Worm (Caenorhabditis elegans) whole organism, L3 larva: ENCODE measurements around the gene Y17G9B.8.

ENCODE experiments used
- R02D3.7 ChIP-seq: fragments of 150-350 bp; optimal IDR thresholded peaks from 2 replicates; lab custom pipeline; 2014; ENCODE audit warnings: missing biosample characterization, missing genetic modification characterization
- ZK546.5 ChIP-seq: sonication (generic microtip); optimal IDR thresholded peaks from 2 replicates; lab custom pipeline; 2017; ENCODE audit warnings: missing biosample characterization, missing genetic modification characterization
- aly-2 ChIP-seq: fragments of 150-350 bp; optimal IDR thresholded peaks from 2 replicates; lab custom pipeline; 2014; ENCODE audit warnings: missing biosample characterization, missing genetic modification characterization
- ama-1 ChIP-seq: fragments of 150-350 bp; optimal IDR thresholded peaks from 2 replicates; lab custom pipeline; 2018
- ceh-16 ChIP-seq: sonication (generic microtip); optimal IDR thresholded peaks from 2 replicates; lab custom pipeline; 2017; ENCODE audit warnings: missing biosample characterization, missing genetic modification characterization
- ceh-28 ChIP-seq: fragments of 150-350 bp; optimal IDR thresholded peaks from 2 replicates; lab custom pipeline; 2014; ENCODE audit warnings: missing biosample characterization, missing genetic modification reagents, missing genetic modification characterization
- ceh-82 ChIP-seq: fragments of 150-350 bp; optimal IDR thresholded peaks from 2 replicates; lab custom pipeline; 2014; ENCODE audit warnings: missing biosample characterization, missing genetic modification characterization
- ceh-9 ChIP-seq: sonication (generic microtip); optimal IDR thresholded peaks from 2 replicates; lab custom pipeline; 2018; ENCODE audit warnings: missing biosample characterization, missing genetic modification characterization
- daf-12 ChIP-seq: fragments of 150-350 bp; optimal IDR thresholded peaks from 2 replicates; lab custom pipeline; 2014; ENCODE audit warnings: missing biosample characterization, missing genetic modification reagents, missing genetic modification characterization
- egl-27 ChIP-seq: sonication (generic microtip); optimal IDR thresholded peaks from 4 replicates; lab custom pipeline; 2017; ENCODE audit warnings: missing biosample characterization, missing genetic modification reagents, missing genetic modification characterization
- egl-5 ChIP-seq: fragments of 150-350 bp; optimal IDR thresholded peaks from 2 replicates; lab custom pipeline; 2017; ENCODE audit warnings: missing biosample characterization, missing genetic modification reagents, missing genetic modification characterization, inconsistent platforms
- elt-1 ChIP-seq: fragments of 150-350 bp; optimal IDR thresholded peaks from 2 replicates; lab custom pipeline; 2014; ENCODE audit warnings: missing biosample characterization, missing genetic modification characterization
- elt-2 ChIP-seq: sonication (generic microtip); optimal IDR thresholded peaks from 2 replicates; lab custom pipeline; 2016; ENCODE audit warnings: missing genetic modification reagents, mild to moderate bottlenecking, missing genetic modification characterization, missing compliant biosample characterization
- elt-3 ChIP-seq, 3 experiments: fragments of 150-350 bp in 1 of 3; sonication (generic microtip) in 2 of 3; optimal IDR thresholded peaks; 2 replicates in 2 of 3; 4 replicates in 1 of 3; lab custom pipeline; 2014 to 2017; ENCODE audit warnings: missing biosample characterization in 3 of 3, missing genetic modification characterization in 3 of 3
- eor-1 ChIP-seq, 2 experiments: fragments of 150-350 bp; optimal IDR thresholded peaks; 2 replicates each; lab custom pipeline; 2014 to 2018; ENCODE audit warnings: missing biosample characterization in 2 of 2, missing genetic modification characterization in 2 of 2
- fkh-10 ChIP-seq: sonication (generic microtip); optimal IDR thresholded peaks from 2 replicates; lab custom pipeline; 2017; ENCODE audit warnings: missing biosample characterization, missing genetic modification reagents, missing genetic modification characterization
- fkh-2 ChIP-seq: fragments of 150-350 bp; optimal IDR thresholded peaks from 2 replicates; lab custom pipeline; 2014; ENCODE audit warnings: missing biosample characterization, missing genetic modification reagents, missing genetic modification characterization
- fos-1 ChIP-seq: fragments of 150-350 bp; optimal IDR thresholded peaks from 2 replicates; lab custom pipeline; 2014; ENCODE audit warnings: missing biosample characterization, missing genetic modification characterization
- hmg-11 ChIP-seq: sonication (generic microtip); optimal IDR thresholded peaks from 2 replicates; lab custom pipeline; 2016; ENCODE audit warnings: missing genetic modification characterization, missing compliant biosample characterization
- jun-1 ChIP-seq: fragments of 150-350 bp; optimal IDR thresholded peaks from 2 replicates; lab custom pipeline; 2014; ENCODE audit warnings: missing biosample characterization, missing genetic modification reagents, missing genetic modification characterization
- lin-15B ChIP-seq: fragments of 150-350 bp; optimal IDR thresholded peaks from 2 replicates; lab custom pipeline; 2014; ENCODE audit warnings: missing biosample characterization, missing genetic modification characterization
- lin-39 ChIP-seq: fragments of 150-350 bp; optimal IDR thresholded peaks from 2 replicates; lab custom pipeline; 2018; ENCODE audit warnings: missing biosample characterization, missing genetic modification reagents, missing genetic modification characterization
- lsy-12 ChIP-seq: sonication (generic microtip); optimal IDR thresholded peaks from 2 replicates; lab custom pipeline; 2016; ENCODE audit warnings: mild to moderate bottlenecking, missing genetic modification characterization, missing compliant biosample characterization
- mdl-1 ChIP-seq: fragments of 150-350 bp; optimal IDR thresholded peaks from 2 replicates; lab custom pipeline; 2014; ENCODE audit warnings: missing biosample characterization, missing genetic modification characterization
- mml-1 ChIP-seq: fragments of 150-350 bp; sonication (generic microtip); optimal IDR thresholded peaks from 3 replicates; lab custom pipeline; 2014; ENCODE audit warnings: missing biosample characterization, missing genetic modification characterization
- nfya-1 ChIP-seq: sonication (generic microtip); optimal IDR thresholded peaks from 2 replicates; lab custom pipeline; 2017; ENCODE audit warnings: missing genetic modification characterization, mild to moderate bottlenecking, missing compliant biosample characterization, antibody characterized with exemption, moderate library complexity; ENCODE audit not compliant: insufficient read depth
- nhr-11 ChIP-seq: fragments of 150-350 bp; optimal IDR thresholded peaks from 2 replicates; lab custom pipeline; 2014; ENCODE audit warnings: missing biosample characterization, missing genetic modification characterization
- nhr-12 ChIP-seq: fragments of 150-350 bp; optimal IDR thresholded peaks from 2 replicates; lab custom pipeline; 2014; ENCODE audit warnings: missing biosample characterization, missing genetic modification characterization
- nhr-23 ChIP-seq: fragments of 150-350 bp; optimal IDR thresholded peaks from 2 replicates; lab custom pipeline; 2014; ENCODE audit warnings: missing biosample characterization, missing genetic modification reagents, missing genetic modification characterization
- nhr-237 ChIP-seq: fragments of 150-350 bp; optimal IDR thresholded peaks from 2 replicates; lab custom pipeline; 2014; ENCODE audit warnings: missing biosample characterization, missing genetic modification characterization
- nhr-25 ChIP-seq: sonication (generic microtip); optimal IDR thresholded peaks from 2 replicates; lab custom pipeline; 2017; ENCODE audit warnings: missing biosample characterization, missing genetic modification characterization
- nhr-28 ChIP-seq: fragments of 150-350 bp; optimal IDR thresholded peaks from 2 replicates; lab custom pipeline; 2014; ENCODE audit warnings: missing biosample characterization, missing genetic modification characterization
- nhr-43 ChIP-seq: sonication (generic microtip); optimal IDR thresholded peaks from 2 replicates; lab custom pipeline; 2016; ENCODE audit warnings: mild to moderate bottlenecking, missing genetic modification characterization, missing compliant biosample characterization; ENCODE audit not compliant: poor library complexity, severe bottlenecking
- nhr-67 ChIP-seq: fragments of 150-350 bp; optimal IDR thresholded peaks from 2 replicates; lab custom pipeline; 2014; ENCODE audit warnings: missing biosample characterization, missing genetic modification characterization
- nhr-76 ChIP-seq: fragments of 150-350 bp; sonication (generic microtip); optimal IDR thresholded peaks from 5 replicates; lab custom pipeline; 2014; ENCODE audit warnings: missing biosample characterization, missing genetic modification characterization
- nhr-77 ChIP-seq: fragments of 150-350 bp; optimal IDR thresholded peaks from 2 replicates; lab custom pipeline; 2014; ENCODE audit warnings: missing biosample characterization, missing genetic modification characterization
- pha-4 ChIP-seq: fragments of 150-350 bp; optimal IDR thresholded peaks from 2 replicates; lab custom pipeline; 2014; ENCODE audit warnings: missing biosample characterization, missing genetic modification reagents, missing genetic modification characterization
- pqm-1 ChIP-seq: fragments of 150-350 bp; optimal IDR thresholded peaks from 2 replicates; lab custom pipeline; 2017; ENCODE audit warnings: missing biosample characterization, missing genetic modification characterization, inconsistent platforms
- sea-2 ChIP-seq: fragments of 150-350 bp; sonication (generic microtip); optimal IDR thresholded peaks from 4 replicates; lab custom pipeline; 2014; ENCODE audit warnings: missing biosample characterization, missing genetic modification reagents, missing genetic modification characterization
- skn-1 ChIP-seq: fragments of 150-350 bp; optimal IDR thresholded peaks from 2 replicates; lab custom pipeline; 2014; ENCODE audit warnings: missing biosample characterization, missing genetic modification characterization
- snpc-4 ChIP-seq: fragments of 150-350 bp; optimal IDR thresholded peaks from 2 replicates; lab custom pipeline; 2014; ENCODE audit warnings: missing biosample characterization, missing genetic modification characterization
- tbx-2 ChIP-seq: sonication (generic microtip); optimal IDR thresholded peaks from 2 replicates; lab custom pipeline; 2016; ENCODE audit warnings: mild to moderate bottlenecking, missing genetic modification characterization, missing compliant biosample characterization
- unc-39 ChIP-seq: sonication (generic microtip); optimal IDR thresholded peaks from 4 replicates; lab custom pipeline; 2017; ENCODE audit warnings: missing biosample characterization, missing genetic modification characterization
- unc-62 ChIP-seq: fragments of 150-350 bp; sonication (generic microtip); optimal IDR thresholded peaks from 4 replicates; lab custom pipeline; 2014; ENCODE audit warnings: missing biosample characterization, missing genetic modification reagents, missing genetic modification characterization
- zag-1 ChIP-seq: fragments of 150-350 bp; optimal IDR thresholded peaks from 2 replicates; lab custom pipeline; 2014; ENCODE audit warnings: missing biosample characterization, missing genetic modification characterization
- ztf-11 ChIP-seq: fragments of 150-350 bp; optimal IDR thresholded peaks from 2 replicates; lab custom pipeline; 2014; ENCODE audit warnings: missing biosample characterization, missing genetic modification characterization
- ztf-4 ChIP-seq: fragments of 150-350 bp; optimal IDR thresholded peaks from 2 replicates; lab custom pipeline; 2014; ENCODE audit warnings: missing biosample characterization, missing genetic modification characterization

Gene Y17G9B.8

DNA sequence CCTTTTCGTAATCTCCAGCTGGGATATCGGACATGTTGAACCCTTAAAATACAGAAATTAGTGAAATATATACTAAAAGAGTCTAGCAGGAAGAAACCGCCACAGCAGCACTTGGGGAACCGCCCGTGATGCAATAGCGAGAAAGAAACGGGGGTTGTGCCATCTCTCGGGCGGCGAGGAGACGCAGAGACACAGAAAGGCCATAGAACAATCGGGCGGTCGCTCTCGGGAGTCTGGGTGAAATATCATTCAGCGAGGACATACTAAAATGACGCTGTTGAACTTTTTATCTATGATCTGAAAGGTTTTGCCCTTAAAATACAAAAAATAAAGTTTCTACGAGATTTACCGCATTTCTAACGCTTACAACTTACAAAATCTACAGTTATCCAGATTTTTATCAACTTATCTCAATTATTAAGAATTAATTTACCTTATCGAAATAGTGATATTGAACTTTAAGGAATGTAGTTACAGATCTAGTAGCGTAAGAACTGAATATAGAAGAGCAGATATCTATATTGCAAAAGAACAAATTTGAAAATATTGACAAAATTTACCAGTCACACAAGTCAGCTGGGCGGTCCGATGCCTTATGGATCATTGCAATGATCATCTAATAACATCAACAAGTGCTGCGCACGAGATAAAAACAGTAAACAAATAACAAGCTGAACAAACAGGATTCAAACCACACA lies 10.1 kb downstream of the Y17G9B.8 start, which contains the start of gene cyc-2.1 (continued):
- no peak for TF ChIP-seq nhr-43

DNA sequence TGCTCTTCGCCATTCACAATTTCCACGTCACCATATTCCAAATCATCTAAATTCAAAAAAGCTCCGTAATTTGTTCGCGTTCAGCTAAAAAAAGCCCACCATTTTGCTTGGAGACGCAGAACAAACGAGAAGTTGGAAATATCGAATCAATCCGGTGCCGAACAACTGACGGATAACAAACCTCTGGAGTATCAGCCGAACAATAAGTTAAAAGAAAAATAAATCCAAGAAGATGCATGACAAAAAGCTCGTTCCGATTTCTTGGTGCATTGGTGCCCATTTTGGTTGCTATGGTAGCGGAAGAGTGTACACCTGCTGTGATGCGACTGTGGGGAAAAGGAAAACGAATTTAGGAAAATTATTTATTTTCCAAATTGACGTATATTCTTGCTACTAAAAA lies 11.1 kb downstream of the Y17G9B.8 start, which contains the start of gene tctn-1:
Gene tctn-1 (minus strand): TSS at position 280 of the 400 bp plus-strand sequence.
- TF ChIP-seq lsy-12 (tag; lab: Kevin White, UChicago) (no peak), mml-1 (no peak), jun-1 (tag; lab: Kevin White, UChicago) (no peak), daf-12 (no peak), lin-15B (tag; lab: Kevin White, UChicago) (peak; percentile 16), elt-1 (no peak), ama-1 (lab: Kevin White, UChicago) (peak; percentile 65), R02D3.7 (peak; percentile 36), nfya-1 (tag; lab: Kevin White, UChicago) (peak; percentile 24), unc-62 (no peak)

DNA sequence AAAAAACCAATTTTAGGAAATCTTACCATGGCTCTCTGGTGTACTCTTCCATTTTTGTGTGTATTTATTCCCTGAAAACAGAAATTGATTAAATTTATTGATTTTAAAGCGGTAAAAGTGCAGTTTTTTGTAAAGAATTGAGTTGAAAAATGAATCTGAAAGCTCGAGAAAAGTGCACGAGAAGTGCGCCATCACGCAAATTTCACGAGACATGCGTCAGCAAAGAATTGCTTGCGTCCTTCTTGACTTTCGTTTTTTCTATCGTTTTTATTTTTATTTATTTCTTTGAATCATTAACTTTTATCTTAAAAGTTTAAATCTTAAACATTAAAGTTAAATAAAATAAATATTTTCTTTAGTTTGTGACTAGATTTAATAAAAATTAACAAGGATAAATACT lies 13.2 kb downstream of the Y17G9B.8 start, which contains the start of gene timm-17B.1:
Gene timm-17B.1 (minus strand): TSS at position 71 of the 400 bp plus-strand sequence.
- TF ChIP-seq daf-12 (no peak), fkh-10 (GFP tag; lab: Kevin White, UChicago) (no peak), zag-1 (tag; lab: Kevin White, UChicago) (no peak), snpc-4 (tag; lab: Kevin White, UChicago) (peak; percentile 29), ceh-9 (tag; lab: Kevin White, UChicago) (no peak), nhr-28 (no peak), ceh-82 (no peak), ceh-28 (peak; percentile 57), mdl-1 (no peak), nhr-77 (tag; lab: Kevin White, UChicago) (no peak), jun-1 (tag; lab: Kevin White, UChicago) (no peak), pqm-1 (tag; lab: Kevin White, UChicago) (no peak), skn-1 (tag; lab: Kevin White, UChicago) (peak; percentile 52), nhr-76 (tag; lab: Kevin White, UChicago) (no peak), nhr-25 (tag; lab: Kevin White, UChicago) (peak; percentile 13), unc-62 (no peak), nhr-237 (tag; lab: Kevin White, UChicago) (no peak), elt-2 (tag; lab: Kevin White, UChicago) (peak; percentile 25), ztf-4 (tag; lab: Kevin White, UChicago) (no peak), egl-5 (tag; lab: Kevin White, UChicago) (no peak), ZK546.5 (tag; lab: Kevin White, UChicago) (no peak), nhr-67 (no peak), fkh-2 (tag; lab: Kevin White, UChicago) (no peak), eor-1 (tag; optimal IDR thresholded peaks at IDR 0.05; lab: Kevin White, UChicago) (no peak), nhr-43 (peak; percentile 75), nhr-12 (tag; lab: Kevin White, UChicago) (no peak), tbx-2 (tag; lab: Kevin White, UChicago) (peak; percentile 49), pha-4 (tag; lab: Kevin White, UChicago) (peak; percentile 79), mml-1 (no peak), ceh-16 (no peak), hmg-11 (tag; lab: Kevin White, UChicago) (peak; percentile 45), ztf-11 (tag; lab: Kevin White, UChicago) (no peak), elt-3 (tag; optimal IDR thresholded peaks at IDR 0.05; lab: Kevin White, UChicago) (no peak), nhr-11 (tag; lab: Kevin White, UChicago) (no peak), unc-39 (tag; lab: Kevin White, UChicago) (no peak), elt-1 (no peak), lin-15B (tag; lab: Kevin White, UChicago) (peak; percentile 76), lsy-12 (tag; lab: Kevin White, UChicago) (peak; percentile 21), egl-27 (no peak), R02D3.7 (peak; percentile 73), nhr-23 (tag; lab: Kevin White, UChicago) (peak; percentile 66), nfya-1 (tag; lab: Kevin White, UChicago) (peak; percentile 81), fos-1 (tag; lab: Kevin White, UChicago) (no peak), lin-39 (tag; lab: Kevin White, UChicago) (no peak), aly-2 (no peak), ama-1 (lab: Kevin White, UChicago) (no peak), sea-2 (GFP tag; lab: Kevin White, UChicago) (no peak)
